Worm (Caenorhabditis elegans) whole organism, young adult: Measurements from ENCODE around the gene F47B8.18.

Experiments used
- B0019.2 ChIP-seq: fragments of 200-800 bp; sonication (Bioruptor generic); conservative IDR thresholded peaks from 2 replicates; pipeline ENCODE4 v1.3.6; 2022; ENCODE audit warnings: missing genetic modification reagents, missing genetic modification characterization, missing compliant biosample characterization
- D2030.7 ChIP-seq: fragments of 200-800 bp; sonication (Bioruptor generic); IDR thresholded peaks from 2 replicates; pipeline ENCODE4 v1.3.6; 2022; ENCODE audit warnings: missing genetic modification reagents, missing genetic modification characterization, missing compliant biosample characterization
- F23B12.7 ChIP-seq: sonication (generic microtip); optimal IDR thresholded peaks from 2 replicates; lab custom pipeline; 2017; ENCODE audit warnings: missing genetic modification characterization, mild to moderate bottlenecking, missing compliant biosample characterization, antibody characterized with exemption, moderate library complexity; ENCODE audit not compliant: insufficient read depth
- F37B4.10 ChIP-seq: fragments of 200-800 bp; sonication (Bioruptor generic); IDR thresholded peaks from 2 replicates; pipeline ENCODE4 v1.3.6; 2022; ENCODE audit warnings: missing genetic modification characterization, missing compliant biosample characterization
- F52B5.7 ChIP-seq: sonication (generic microtip); optimal IDR thresholded peaks from 2 replicates; lab custom pipeline; 2016; ENCODE audit warnings: mild to moderate bottlenecking, missing genetic modification characterization, missing compliant biosample characterization
- F57C9.4 ChIP-seq: sonication (generic microtip); optimal IDR thresholded peaks from 2 replicates; lab custom pipeline; 2017; ENCODE audit warnings: mild to moderate bottlenecking, missing genetic modification characterization, missing compliant biosample characterization
- K12H6.12 ChIP-seq: fragments of 200-800 bp; sonication (Bioruptor generic); optimal IDR thresholded peaks from 2 replicates; lab custom pipeline; 2018; ENCODE audit warnings: mild to moderate bottlenecking, missing genetic modification characterization, missing compliant biosample characterization
- Y56A3A.18 ChIP-seq: fragments of 200-800 bp; sonication (Bioruptor generic); IDR thresholded peaks from 2 replicates; pipeline ENCODE4 v1.3.6; 2022; ENCODE audit warnings: missing genetic modification reagents, missing genetic modification characterization, missing compliant biosample characterization
- Y79H2A.3 ChIP-seq: fragments of 200-800 bp; sonication (Bioruptor generic); conservative IDR thresholded peaks from 2 replicates; pipeline ENCODE4 v1.3.6; 2022; ENCODE audit warnings: missing genetic modification reagents, missing genetic modification characterization, missing compliant biosample characterization
- Y95B8A.8 ChIP-seq: fragments of 200-800 bp; sonication (Bioruptor generic); IDR thresholded peaks from 2 replicates; pipeline ENCODE4 v1.3.6; 2022; ENCODE audit warnings: missing genetic modification reagents, missing genetic modification characterization, missing compliant biosample characterization
- attf-6 ChIP-seq: fragments of 200-800 bp; sonication (Bioruptor generic); IDR thresholded peaks from 2 replicates; pipeline ENCODE4 v1.3.6; 2022; ENCODE audit warnings: missing genetic modification reagents, missing genetic modification characterization, missing compliant biosample characterization
- bed-1 ChIP-seq: fragments of 200-800 bp; sonication (Bioruptor generic); IDR thresholded peaks from 2 replicates; pipeline ENCODE4 v1.3.6; 2022; ENCODE audit warnings: missing genetic modification reagents, missing genetic modification characterization, missing compliant biosample characterization
- ccch-3 ChIP-seq: fragments of 200-800 bp; sonication (Bioruptor generic); optimal IDR thresholded peaks from 2 replicates; lab custom pipeline; 2018; ENCODE audit warnings: mild to moderate bottlenecking, missing genetic modification characterization, missing compliant biosample characterization
- cebp-1 ChIP-seq, 2 experiments: fragments of 200-800 bp in 1 of 2; sonication (Bioruptor generic) in 1 of 2; sonication (generic microtip) in 1 of 2; IDR thresholded peaks in 1 of 2; optimal IDR thresholded peaks in 1 of 2; 2 replicates each; pipeline versions ENCODE4 v1.3.6 to Lab custom; 2017 to 2022; ENCODE audit warnings: missing compliant biosample characterization in 2 of 2, missing genetic modification characterization in 2 of 2, mild to moderate bottlenecking in 1 of 2, missing genetic modification reagents in 1 of 2, moderate library complexity in 1 of 2
- ceh-100 ChIP-seq: fragments of 200-800 bp; sonication (Bioruptor generic); IDR thresholded peaks from 2 replicates; pipeline ENCODE4 v1.3.6; 2022; ENCODE audit warnings: missing genetic modification reagents, missing genetic modification characterization, missing compliant biosample characterization
- ceh-27 ChIP-seq: fragments of 200-800 bp; sonication (Bioruptor generic); optimal IDR thresholded peaks from 2 replicates; lab custom pipeline; 2018; ENCODE audit warnings: mild to moderate bottlenecking, missing genetic modification characterization, moderate library complexity, missing compliant biosample characterization
- ceh-40 ChIP-seq: fragments of 200-800 bp; sonication (Bioruptor generic); IDR thresholded peaks from 2 replicates; pipeline ENCODE4 v1.3.6; 2022; ENCODE audit warnings: missing genetic modification characterization, missing compliant biosample characterization
- ceh-58 ChIP-seq: fragments of 200-800 bp; sonication (Bioruptor generic); IDR thresholded peaks from 2 replicates; pipeline ENCODE4 v1.3.6; 2022; ENCODE audit warnings: missing genetic modification characterization, missing compliant biosample characterization
- chd-7 ChIP-seq: sonication (generic microtip); optimal IDR thresholded peaks from 2 replicates; lab custom pipeline; 2016; ENCODE audit warnings: mild to moderate bottlenecking, missing genetic modification characterization, moderate library complexity, missing compliant biosample characterization
- die-1 ChIP-seq: sonication (generic microtip); optimal IDR thresholded peaks from 2 replicates; lab custom pipeline; 2016; ENCODE audit warnings: missing genotype, mild to moderate bottlenecking, missing genetic modification characterization, missing compliant biosample characterization
- efl-1 ChIP-seq: fragments of 150-350 bp; optimal IDR thresholded peaks from 2 replicates; lab custom pipeline; 2014; ENCODE audit warnings: missing biosample characterization, missing genetic modification reagents, missing genetic modification characterization
- egl-18 ChIP-seq: fragments of 200-800 bp; sonication (Bioruptor generic); IDR thresholded peaks from 2 replicates; pipeline ENCODE4 v1.3.6; 2022; ENCODE audit warnings: missing genetic modification reagents, missing genetic modification characterization, missing compliant biosample characterization
- hlh-26 ChIP-seq: fragments of 200-800 bp; sonication (Bioruptor generic); conservative IDR thresholded peaks from 2 replicates; pipeline ENCODE4 v1.3.6; 2022; ENCODE audit warnings: missing genetic modification reagents, missing genetic modification characterization, missing compliant biosample characterization
- lin-26 ChIP-seq: fragments of 200-800 bp; sonication (Bioruptor generic); IDR thresholded peaks from 2 replicates; pipeline ENCODE4 v1.3.6; 2022; ENCODE audit warnings: missing genetic modification reagents, missing genetic modification characterization, missing compliant biosample characterization
- lin-40 ChIP-seq: sonication (generic microtip); optimal IDR thresholded peaks from 2 replicates; lab custom pipeline; 2016; ENCODE audit warnings: missing genetic modification characterization, mild to moderate bottlenecking, missing compliant biosample characterization, missing genotype, missing genetic modification reagents
- lin-54 ChIP-seq: fragments of 200-800 bp; sonication (Bioruptor generic); optimal IDR thresholded peaks from 2 replicates; lab custom pipeline; 2018; ENCODE audit warnings: mild to moderate bottlenecking, missing genetic modification characterization, missing compliant biosample characterization
- lsy-27 ChIP-seq: sonication (generic microtip); optimal IDR thresholded peaks from 2 replicates; lab custom pipeline; 2017; ENCODE audit warnings: missing genetic modification characterization, mild to moderate bottlenecking, missing compliant biosample characterization, antibody characterized with exemption, missing genotype, borderline replicate concordance; ENCODE audit not compliant: insufficient read depth
- madf-10 ChIP-seq: sonication (generic microtip); optimal IDR thresholded peaks from 2 replicates; lab custom pipeline; 2016; ENCODE audit warnings: mild to moderate bottlenecking, missing genetic modification characterization, missing compliant biosample characterization
- mcd-1 ChIP-seq: fragments of 200-800 bp; sonication (Bioruptor generic); IDR thresholded peaks from 2 replicates; pipeline ENCODE4 v1.3.6; 2022; ENCODE audit warnings: missing genetic modification reagents, missing genetic modification characterization, missing compliant biosample characterization
- mel-28 ChIP-seq: sonication (generic microtip); optimal IDR thresholded peaks from 2 replicates; lab custom pipeline; 2016; ENCODE audit warnings: borderline replicate concordance, mild to moderate bottlenecking, missing genetic modification characterization, missing compliant biosample characterization
- nfya-2 ChIP-seq: fragments of 200-800 bp; sonication (Bioruptor generic); IDR thresholded peaks from 2 replicates; pipeline ENCODE4 v1.3.6; 2022; ENCODE audit warnings: missing genetic modification reagents, missing genetic modification characterization, missing compliant biosample characterization
- nfyb-1 ChIP-seq: fragments of 200-800 bp; sonication (Bioruptor generic); IDR thresholded peaks from 2 replicates; pipeline ENCODE4 v1.3.6; 2022; ENCODE audit warnings: missing genetic modification reagents, missing genetic modification characterization, missing compliant biosample characterization
- nhr-120 ChIP-seq: fragments of 200-800 bp; sonication (Bioruptor generic); IDR thresholded peaks from 2 replicates; pipeline ENCODE4 v1.3.6; 2022; ENCODE audit warnings: missing genetic modification characterization, missing compliant biosample characterization
- nhr-179 ChIP-seq: sonication (generic microtip); optimal IDR thresholded peaks from 2 replicates; lab custom pipeline; 2016; ENCODE audit warnings: mild to moderate bottlenecking, missing genetic modification characterization, missing compliant biosample characterization
- pha-4 ChIP-seq: fragments of 150-350 bp; sonication (generic microtip); optimal IDR thresholded peaks from 2 replicates; lab custom pipeline; 2014; ENCODE audit warnings: missing biosample characterization, missing genetic modification reagents, missing genetic modification characterization
- snpc-3.4 ChIP-seq: sonication (generic microtip); optimal IDR thresholded peaks from 2 replicates; lab custom pipeline; 2017; ENCODE audit warnings: missing genetic modification characterization, mild to moderate bottlenecking, missing compliant biosample characterization, antibody characterized with exemption, moderate library complexity, missing genotype, missing genetic modification reagents
- somi-1 ChIP-seq: fragments of 200-800 bp; sonication (Bioruptor generic); optimal IDR thresholded peaks from 2 replicates; lab custom pipeline; 2018; ENCODE audit warnings: mild to moderate bottlenecking, missing genetic modification characterization, missing compliant biosample characterization
- tbp1 ChIP-seq: fragments of 200-800 bp; sonication (Bioruptor generic); optimal IDR thresholded peaks from 2 replicates; lab custom pipeline; 2018; ENCODE audit warnings: mild to moderate bottlenecking, missing genetic modification characterization, missing compliant biosample characterization
- tbx-9 ChIP-seq: sonication (generic microtip); optimal IDR thresholded peaks from 2 replicates; lab custom pipeline; 2016; ENCODE audit warnings: borderline replicate concordance, missing genetic modification characterization, inconsistent platforms, missing compliant biosample characterization
- unc-130 ChIP-seq: sonication (generic microtip); optimal IDR thresholded peaks from 2 replicates; lab custom pipeline; 2016; ENCODE audit warnings: missing genetic modification reagents, missing genetic modification characterization, missing compliant biosample characterization
- xnd-1 ChIP-seq: sonication (generic microtip); optimal IDR thresholded peaks from 2 replicates; lab custom pipeline; 2016; ENCODE audit warnings: missing genotype, missing genetic modification reagents, missing genetic modification characterization, missing compliant biosample characterization
- zfh-2 ChIP-seq: fragments of 200-800 bp; sonication (Bioruptor generic); conservative IDR thresholded peaks from 2 replicates; pipeline ENCODE4 v1.3.6; 2022; ENCODE audit warnings: missing genetic modification reagents, missing genetic modification characterization, missing compliant biosample characterization
- zim-3 ChIP-seq: sonication (generic microtip); optimal IDR thresholded peaks from 2 replicates; lab custom pipeline; 2017; ENCODE audit warnings: mild to moderate bottlenecking, missing genetic modification characterization, moderate library complexity, missing compliant biosample characterization
- ztf-18 ChIP-seq: sonication (generic microtip); optimal IDR thresholded peaks from 2 replicates; lab custom pipeline; 2016; ENCODE audit warnings: missing genotype, mild to moderate bottlenecking, missing genetic modification characterization, missing compliant biosample characterization
- ztf-22 ChIP-seq: fragments of 200-800 bp; sonication (Bioruptor generic); optimal IDR thresholded peaks from 2 replicates; lab custom pipeline; 2018; ENCODE audit warnings: mild to moderate bottlenecking, missing genetic modification characterization, moderate library complexity, missing compliant biosample characterization
- ztf-26 ChIP-seq: sonication (generic microtip); optimal IDR thresholded peaks from 2 replicates; lab custom pipeline; 2017; ENCODE audit warnings: missing genetic modification characterization, missing compliant biosample characterization
- ztf-3 ChIP-seq: fragments of 200-800 bp; sonication (Bioruptor generic); optimal IDR thresholded peaks from 2 replicates; lab custom pipeline; 2018; ENCODE audit warnings: mild to moderate bottlenecking, missing genetic modification characterization, missing compliant biosample characterization
- ztf-6 ChIP-seq: fragments of 200-800 bp; sonication (Bioruptor generic); IDR thresholded peaks from 2 replicates; pipeline ENCODE4 v1.3.6; 2022; ENCODE audit warnings: missing genetic modification reagents, missing genetic modification characterization, missing compliant biosample characterization

Gene F47B8.18

ce11 chrV:14366487-14366962 is 41.3 kb upstream of the F47B8.18 start (continued):
- TF ChIP-seq F37B4.10 (GFP tag; lab: Robert Waterston, UW) (no peak), ztf-18 (tag; lab: Kevin White, UChicago) (peak; percentile 36), die-1 (peak; percentile 16), tbx-9 (tag; lab: Kevin White, UChicago) (no peak), nhr-120 (GFP tag; lab: Robert Waterston, UW) (no peak), lsy-27 (tag; lab: Kevin White, UChicago) (no peak), ceh-40 (GFP tag; lab: Robert Waterston, UW) (no peak), bed-1 (no peak), efl-1 (GFP tag; lab: Kevin White, UChicago) (no peak), Y95B8A.8 (GFP tag; lab: Robert Waterston, UW) (no peak), Y56A3A.18 (GFP tag; lab: Robert Waterston, UW) (no peak), ztf-26 (no peak), D2030.7 (no peak), ztf-3 (GFP tag; lab: Kevin White, UChicago) (no peak), F52B5.7 (tag; lab: Kevin White, UChicago) (peak; percentile 31), ceh-100 (no peak), B0019.2 (GFP tag; lab: Robert Waterston, UW) (no peak), mel-28 (tag; lab: Kevin White, UChicago) (no peak), ccch-3 (no peak), zfh-2 (peak; percentile 99), lin-26 (GFP tag; lab: Robert Waterston, UW) (peak; percentile 51; the same call in 1 of the 2 replicates), somi-1 (GFP tag; lab: Kevin White, UChicago) (no peak), nfya-2 (GFP tag; lab: Robert Waterston, UW) (no peak), lin-40 (tag; lab: Kevin White, UChicago) (peak; percentile 66), F23B12.7 (no peak), mcd-1 (GFP tag; lab: Robert Waterston, UW) (peak; percentile 60), madf-10 (tag; lab: Kevin White, UChicago) (no peak), xnd-1 (tag; lab: Kevin White, UChicago) (no peak), snpc-3.4 (tag; lab: Kevin White, UChicago) (no peak), ztf-22 (GFP tag; lab: Kevin White, UChicago) (no peak), zim-3 (no peak), Y79H2A.3 (GFP tag; lab: Robert Waterston, UW) (no peak), pha-4 (tag; lab: Kevin White, UChicago) (no peak), chd-7 (tag; lab: Kevin White, UChicago) (peak; percentile 41), egl-18 (GFP tag; lab: Robert Waterston, UW) (no peak), F57C9.4 (no peak), nhr-179 (no peak), ztf-6 (no peak), ceh-58 (no peak), unc-130 (GFP tag; lab: Kevin White, UChicago) (no peak), ceh-27 (no peak), lin-54 (GFP tag; lab: Kevin White, UChicago) (no peak), hlh-26 (GFP tag; lab: Robert Waterston, UW) (no peak), attf-6 (no peak), cebp-1 (GFP tag; IDR thresholded peaks at IDR 0.05; lab: Robert Waterston, UW) (no peak), cebp-1 (tag; optimal IDR thresholded peaks at IDR 0.05; lab: Kevin White, UChicago) (peak; percentile 57), nfyb-1 (GFP tag; lab: Robert Waterston, UW) (peak; percentile 39; the same call in 1 of the 2 replicates), K12H6.12 (tag; lab: Kevin White, UChicago) (peak; percentile 48), tbp1 (peak; percentile 34)
